Fruit fly (Drosophila melanogaster) whole organism, pupa: Measurements from ENCODE around the gene Ir68a.
A peak's percentile ranks its signal among the peaks of the same experiment; 100 is the strongest.

Source experiments
- CG10348 ChIP-seq: fragments of 200-800 bp; sonication (Bioruptor generic); IDR thresholded peaks from 2 replicates; pipeline ENCODE4 v1.3.6; 2022; ENCODE audit warnings: missing biosample characterization, missing genetic modification characterization
- CG12605 ChIP-seq: fragments of 200-800 bp; sonication (Bioruptor generic); IDR thresholded peaks from 2 replicates; pipeline ENCODE4 v1.3.6; 2022; ENCODE audit warnings: missing biosample characterization, missing genetic modification characterization
- CG13204 ChIP-seq: fragments of 200-800 bp; sonication (Bioruptor generic); optimal IDR thresholded peaks from 2 replicates; lab custom pipeline; 2018; ENCODE audit warnings: missing biosample characterization, mild to moderate bottlenecking, missing genetic modification characterization, moderate library complexity
- CG14655 ChIP-seq: fragments of 200-800 bp; sonication (Bioruptor generic); optimal IDR thresholded peaks from 3 replicates; lab custom pipeline; 2017; ENCODE audit warnings: mild to moderate bottlenecking, missing biosample characterization, missing genetic modification reagents, missing genetic modification characterization
- CG15710 ChIP-seq: fragments of 200-800 bp; sonication (Bioruptor generic); optimal IDR thresholded peaks from 2 replicates; lab custom pipeline; 2018; ENCODE audit warnings: missing biosample characterization, mild to moderate bottlenecking, missing genetic modification characterization, moderate library complexity
- CG32121 ChIP-seq: fragments of 200-800 bp; sonication (Bioruptor generic); IDR thresholded peaks from 2 replicates; pipeline ENCODE4 v1.3.6; 2022; ENCODE audit warnings: missing biosample characterization, missing genetic modification characterization
- CG34367 ChIP-seq: fragments of 200-800 bp; sonication (Bioruptor generic); optimal IDR thresholded peaks from 2 replicates; lab custom pipeline; 2018; ENCODE audit warnings: missing biosample characterization, mild to moderate bottlenecking, missing genetic modification characterization
- CG4496 ChIP-seq: fragments of 200-800 bp; sonication (Bioruptor generic); IDR thresholded peaks from 3 replicates; pipeline ENCODE4 v1.3.6; 2022; ENCODE audit warnings: missing biosample characterization, missing genetic modification characterization
- CG8159 ChIP-seq: fragments of 200-800 bp; sonication (Bioruptor generic); optimal IDR thresholded peaks from 3 replicates; lab custom pipeline; 2018; ENCODE audit warnings: missing biosample characterization, mild to moderate bottlenecking, missing genetic modification characterization, moderate library complexity
- CG8301 ChIP-seq: fragments of 200-800 bp; sonication (Bioruptor generic); optimal IDR thresholded peaks from 2 replicates; lab custom pipeline; 2018; ENCODE audit warnings: missing biosample characterization, mild to moderate bottlenecking, missing genetic modification characterization
- CG9948 ChIP-seq: fragments of 200-800 bp; sonication (Bioruptor generic); optimal IDR thresholded peaks from 2 replicates; lab custom pipeline; 2018; ENCODE audit warnings: missing biosample characterization, mild to moderate bottlenecking, missing genetic modification characterization, moderate library complexity
- D1 ChIP-seq: fragments of 200-800 bp; sonication (Bioruptor generic); optimal IDR thresholded peaks from 2 replicates; lab custom pipeline; 2018; ENCODE audit warnings: missing biosample characterization, mild to moderate bottlenecking, missing genetic modification characterization, moderate library complexity
- EcR ChIP-seq: fragments of 200-800 bp; sonication (Bioruptor generic); optimal IDR thresholded peaks from 3 replicates; lab custom pipeline; 2019; ENCODE audit warnings: missing biosample characterization, missing genetic modification characterization, mild to moderate bottlenecking, moderate library complexity, missing genetic modification reagents
- Ets98B ChIP-seq: fragments of 200-800 bp; sonication (Bioruptor generic); IDR thresholded peaks from 2 replicates; pipeline ENCODE4 v1.3.6; 2022; ENCODE audit warnings: missing biosample characterization, missing genetic modification characterization
- Pif1A ChIP-seq: fragments of 200-800 bp; sonication (Bioruptor generic); optimal IDR thresholded peaks from 3 replicates; lab custom pipeline; 2016; ENCODE audit warnings: missing biosample characterization, missing genetic modification characterization
- Pif1B ChIP-seq: fragments of 200-800 bp; sonication (Bioruptor generic); optimal IDR thresholded peaks from 3 replicates; lab custom pipeline; 2016; ENCODE audit warnings: missing biosample characterization, missing genetic modification characterization
- Snoo ChIP-seq: fragments of 200-800 bp; sonication (Bioruptor generic); optimal IDR thresholded peaks from 3 replicates; lab custom pipeline; 2017; ENCODE audit warnings: missing biosample characterization, mild to moderate bottlenecking, missing genetic modification characterization, inconsistent platforms
- fd96Ca ChIP-seq: fragments of 200-800 bp; sonication (Bioruptor generic); IDR thresholded peaks from 3 replicates; pipeline ENCODE4 v1.3.6; 2022; ENCODE audit warnings: missing biosample characterization, missing genetic modification characterization
- gl ChIP-seq: fragments of 200-800 bp; sonication (Bioruptor generic); optimal IDR thresholded peaks from 2 replicates; lab custom pipeline; 2018; ENCODE audit warnings: missing biosample characterization, mild to moderate bottlenecking, missing genetic modification characterization
- rn ChIP-seq: fragments of 200-800 bp; sonication (Bioruptor generic); IDR thresholded peaks from 2 replicates; pipeline ENCODE4 v1.3.6; 2022; ENCODE audit warnings: missing biosample characterization, missing genetic modification characterization

Ir68a gene

DNA sequence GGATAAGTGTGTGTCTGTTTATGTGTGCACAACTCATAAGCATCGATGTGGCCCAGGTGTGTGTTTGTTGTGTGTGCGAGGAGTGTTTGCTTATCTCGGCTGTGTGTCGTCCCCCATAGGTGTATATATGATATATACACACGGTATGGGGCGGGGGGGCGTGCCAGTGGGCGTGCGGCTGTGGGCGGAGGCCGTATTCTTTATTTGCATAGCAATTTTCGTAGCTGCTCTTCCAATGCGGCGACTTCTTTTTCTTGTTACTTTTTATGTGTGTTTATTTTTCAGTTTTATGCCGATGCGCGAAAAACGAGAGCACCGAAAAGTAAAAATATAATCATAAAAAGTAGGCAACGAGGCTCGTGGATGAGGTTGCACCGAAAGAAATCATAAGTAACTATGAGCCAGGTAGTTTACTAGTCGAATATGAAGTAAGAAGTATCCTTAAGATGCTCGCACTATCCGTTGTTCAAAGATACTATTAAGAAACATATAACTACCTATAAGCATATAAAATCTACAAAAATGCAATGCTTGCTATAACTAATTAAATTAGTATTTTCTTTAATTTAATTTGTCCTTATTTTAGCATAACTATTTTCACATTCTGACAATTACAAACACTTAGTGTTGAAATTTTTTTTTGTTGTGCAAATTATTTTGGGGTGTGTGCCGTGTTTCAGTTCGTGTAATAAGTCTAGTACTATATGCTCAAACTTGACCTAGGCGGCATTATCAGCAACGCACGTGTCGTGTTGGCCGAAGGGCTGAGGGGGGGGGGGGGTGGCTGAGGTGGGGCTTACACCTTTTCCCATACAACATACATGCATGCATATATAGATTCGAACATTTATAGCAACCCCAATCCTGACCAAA is 42.7 kb upstream of the Ir68a start:
- TF ChIP-seq Pif1B (GFP tag; lab: Kevin White, UChicago), result no peak
- 0 out of 3 replicates have a peak, but pooled peaks have one; percentile 12 for TF ChIP-seq fd96Ca (GFP tag; lab: Robert Waterston, UW)
- no peak for TF ChIP-seq Snoo (tag; lab: Kevin White, UChicago)

- TF ChIP-seq CG34367 (tag; lab: Kevin White, UChicago) (no peak), CG32121 (GFP tag; lab: Robert Waterston, UW) (0 out of 2 replicates have a peak, but pooled peaks have one; percentile 19)
- TF ChIP-seq, all 21 proteins: peak for 1
Measured at dm6 chr3L:11276020-11276419, 40.0 kb upstream of the Ir68a start.

- TF ChIP-seq CG32121 (GFP tag; lab: Robert Waterston, UW) (0 out of 2 replicates have a peak, but pooled peaks have one; percentile 43), CG8159 (no peak), CG34367 (tag; lab: Kevin White, UChicago) (no peak), CG12605 (GFP tag; lab: Robert Waterston, UW) (peak; percentile 74), CG4496 (GFP tag; lab: Robert Waterston, UW) (peak; percentile 76), Ets98B (GFP tag; lab: Robert Waterston, UW) (peak; percentile 36; the same call in 1 of the 2 replicates), Pif1B (GFP tag; lab: Kevin White, UChicago) (peak; percentile 8), CG14655 (GFP tag; lab: Kevin White, UChicago) (peak; percentile 13), CG15710 (tag; lab: Kevin White, UChicago) (no peak), CG10348 (GFP tag; lab: Robert Waterston, UW) (no peak), fd96Ca (GFP tag; lab: Robert Waterston, UW) (peak; percentile 41; the same call in 1 of the 3 replicates), Pif1A (GFP tag; lab: Kevin White, UChicago) (peak; percentile 20)
- TF ChIP-seq, all 21 proteins: peak for 8
Measured at dm6 chr3L:11274142-11274672, 38.2 kb upstream of the Ir68a start.

- no peak for TF ChIP-seq CG8159
- no peak for TF ChIP-seq fd96Ca (GFP tag; lab: Robert Waterston, UW)
- no peak for TF ChIP-seq D1 (tag; lab: Kevin White, UChicago)
- no peak for TF ChIP-seq CG34367 (tag; lab: Kevin White, UChicago)
- no peak for TF ChIP-seq CG8301 (tag; lab: Kevin White, UChicago)
- no peak for TF ChIP-seq CG12605 (GFP tag; lab: Robert Waterston, UW)
- TF ChIP-seq CG10348 (GFP tag; lab: Robert Waterston, UW), result no peak
Measured at dm6 chr3L:11273444-11274141, 37.6 kb upstream of the Ir68a start.

dm6 chr3L:11273013-11273343 is 37.0 kb upstream of the Ir68a start:
- TF ChIP-seq CG13204 (GFP tag; lab: Kevin White, UChicago) (no peak), CG32121 (GFP tag; lab: Robert Waterston, UW) (no peak), CG10348 (GFP tag; lab: Robert Waterston, UW) (no peak), Snoo (tag; lab: Kevin White, UChicago) (no peak), CG4496 (GFP tag; lab: Robert Waterston, UW) (no peak), CG12605 (GFP tag; lab: Robert Waterston, UW) (no peak), Ets98B (GFP tag; lab: Robert Waterston, UW) (no peak)
- TF ChIP-seq, all 21 proteins: peak for 0

DNA sequence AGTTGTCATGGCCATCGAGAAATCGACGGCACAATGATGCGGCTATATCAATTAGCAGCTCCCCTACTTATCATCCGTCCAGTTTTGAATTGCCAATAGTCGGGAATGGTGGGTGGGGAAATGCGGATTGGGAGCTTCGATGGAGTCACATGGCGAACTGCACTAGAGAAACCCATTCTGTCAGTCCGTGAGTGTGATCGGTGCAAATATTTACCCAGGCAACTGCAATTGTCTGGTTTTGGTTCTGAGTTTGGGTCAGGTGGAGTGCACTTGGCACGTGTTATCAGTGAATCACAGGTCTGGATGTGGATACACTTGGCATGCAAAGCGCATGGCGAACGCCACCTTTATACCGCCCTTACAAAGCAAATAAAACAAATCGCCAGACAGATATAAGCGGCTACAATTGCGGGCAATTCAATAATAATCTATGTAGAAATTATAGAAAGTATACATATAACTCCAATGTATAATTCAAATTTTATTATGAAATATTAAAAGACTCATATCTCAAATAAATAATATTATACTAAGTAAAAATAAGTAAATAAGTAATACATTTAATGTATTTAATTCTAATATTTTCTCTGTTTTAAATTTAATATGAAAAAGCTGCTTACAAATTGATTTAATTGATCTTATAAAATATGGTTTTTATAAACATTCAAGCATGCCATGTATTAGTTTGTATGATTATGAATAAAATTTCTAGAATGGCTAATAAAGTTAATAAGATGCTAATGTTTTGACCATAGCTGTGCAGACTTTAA is 36.4 kb upstream of the Ir68a start:
- TF ChIP-seq rn (no peak), gl (tag; lab: Kevin White, UChicago) (peak; percentile 24), Pif1B (GFP tag; lab: Kevin White, UChicago) (no peak), EcR (peak; percentile 36), CG8159 (peak; percentile 3), CG4496 (GFP tag; lab: Robert Waterston, UW) (0 out of 3 replicates have a peak, but pooled peaks have one; percentile 26), CG12605 (GFP tag; lab: Robert Waterston, UW) (no peak), fd96Ca (GFP tag; lab: Robert Waterston, UW) (peak; percentile 42; the same call in 2 of the 3 replicates), CG9948 (no peak), D1 (tag; lab: Kevin White, UChicago) (no peak), Ets98B (GFP tag; lab: Robert Waterston, UW) (0 out of 2 replicates have a peak, but pooled peaks have one; percentile 8)
